Worm (Caenorhabditis elegans): ENCODE results near the gene C17H12.10.

DNA sequence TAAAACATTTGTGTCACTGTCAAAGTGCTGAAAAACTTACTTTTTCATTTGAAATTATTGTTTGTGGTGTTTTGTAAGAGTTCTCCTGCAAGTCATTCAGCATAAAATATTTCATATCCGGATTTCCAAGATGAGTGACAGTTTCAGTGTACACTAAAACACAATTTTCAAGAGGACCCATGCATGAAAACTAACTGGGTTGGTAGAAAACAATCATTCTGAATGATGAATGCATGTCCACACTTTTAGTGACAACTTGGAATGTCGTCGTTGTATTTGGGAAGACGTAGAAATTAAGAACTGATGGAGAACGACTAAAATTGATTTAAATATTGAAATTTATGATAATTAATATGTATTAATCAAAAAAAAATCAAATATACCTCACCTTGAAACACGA lies 15.1 kb downstream of the C17H12.10 start:
- no peak for TF ChIP-seq dpl-1 (GFP tag; optimal IDR thresholded peaks at IDR 0.05)
- no peak for TF ChIP-seq fos-1 (tag; optimal IDR thresholded peaks at IDR 0.05)
- TF ChIP-seq ceh-82 (tag; optimal IDR thresholded peaks at IDR 0.05) = no peak
- no peak for TF ChIP-seq alr-1 (tag; optimal IDR thresholded peaks at IDR 0.05; ENCODE audit: borderline replicate concordance)
- no peak for TF ChIP-seq rnt-1 (tag; optimal IDR thresholded peaks at IDR 0.05)
- TF ChIP-seq zag-1 (tag; optimal IDR thresholded peaks at IDR 0.05) = no peak

Data from whole organism, L1 larva.